Fruit fly (Drosophila melanogaster) whole organism, pupa: ENCODE data around the gene MSBP.

Experiments used
- CG34367 ChIP-seq: fragments of 200-800 bp; sonication (Bioruptor generic); optimal IDR thresholded peaks from 2 replicates; lab custom pipeline; 2018; ENCODE audit warnings: missing biosample characterization, mild to moderate bottlenecking, missing genetic modification characterization
- CG8159 ChIP-seq: fragments of 200-800 bp; sonication (Bioruptor generic); optimal IDR thresholded peaks from 3 replicates; lab custom pipeline; 2018; ENCODE audit warnings: missing biosample characterization, mild to moderate bottlenecking, missing genetic modification characterization, moderate library complexity
- EcR ChIP-seq: fragments of 200-800 bp; sonication (Bioruptor generic); optimal IDR thresholded peaks from 3 replicates; lab custom pipeline; 2019; ENCODE audit warnings: missing biosample characterization, missing genetic modification characterization, mild to moderate bottlenecking, moderate library complexity, missing genetic modification reagents
- Pif1B ChIP-seq: fragments of 200-800 bp; sonication (Bioruptor generic); optimal IDR thresholded peaks from 3 replicates; lab custom pipeline; 2016; ENCODE audit warnings: missing biosample characterization, missing genetic modification characterization

dm6 chrX:15859387-15859786 is 30.5 kb downstream of the MSBP start, which contains the start of gene AlkB:
- TF ChIP-seq EcR (GFP tag; lab: Kevin White, UChicago), result no peak
- no peak for TF ChIP-seq CG8159 (tag; lab: Kevin White, UChicago)
- TF ChIP-seq Pif1B (GFP tag; lab: Kevin White, UChicago), result no peak
- TF ChIP-seq CG34367 (tag; lab: Kevin White, UChicago), result no peak
